Worm (Caenorhabditis elegans): ENCODE data around the gene C33G8.13.
"Not testable (repeated sequence)": the region's sequence is repeated elsewhere in the genome, so short reads cannot be mapped to it uniquely, and the experiment has no call there.

The C33G8.13 gene

DNA sequence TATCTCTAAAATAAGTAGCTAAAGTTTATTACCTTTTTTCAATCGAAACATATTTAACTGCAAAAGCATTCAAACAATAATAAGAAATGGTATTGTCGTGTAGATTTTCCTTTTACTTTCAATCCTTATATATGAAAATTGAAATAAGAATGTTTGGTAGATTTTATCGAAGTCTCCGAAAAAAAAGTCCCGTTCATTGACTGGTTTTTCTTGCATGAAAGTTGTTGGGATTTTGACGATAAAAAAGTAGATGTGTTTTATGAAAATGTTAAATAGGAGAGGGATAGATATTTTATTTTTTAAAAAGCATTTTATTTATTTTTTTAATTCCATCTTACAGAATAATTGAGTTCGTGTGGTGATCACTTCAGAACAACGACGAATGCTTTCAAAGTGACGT lies at the start of gene C33G8.13:
Gene C33G8.13 (minus strand): TSS at position 101 of the 400 bp plus-strand sequence.
- TF ChIP-seq unc-62 (GFP tag; optimal IDR thresholded peaks at IDR 0.05), result no peak

DNA sequence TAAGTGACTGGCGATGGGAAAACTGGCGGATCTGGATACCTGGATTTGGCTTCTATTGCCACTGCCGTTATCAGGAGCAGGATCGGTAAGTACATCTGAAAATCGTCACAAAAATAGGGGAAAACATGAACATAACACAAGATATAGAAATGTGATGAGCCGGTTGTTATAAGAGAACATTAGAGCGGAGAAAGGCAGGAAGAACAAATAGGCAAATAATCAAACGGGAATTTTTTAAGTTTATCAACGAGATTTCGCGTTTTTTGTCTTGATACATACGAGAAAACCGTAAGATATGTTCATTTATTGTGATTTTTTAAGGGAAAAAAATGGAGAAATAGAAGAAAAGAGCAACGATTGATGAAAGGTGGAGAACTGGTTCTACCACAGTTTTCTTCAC lies 49.5 kb upstream of the C33G8.13 start, which contains the start of gene Y57E12AR.1:
Gene Y57E12AR.1 (minus strand): TSS at position 101 of the 400 bp plus-strand sequence.
- TF ChIP-seq unc-62 (GFP tag; optimal IDR thresholded peaks at IDR 0.05), result no peak

ce11 chrV:7062790-7063189 lies 47.0 kb upstream of the C33G8.13 start, which contains the start of gene tmem-258:
tmem-258 (plus strand) TSS chrV:7063174.
- not testable (repeated sequence) for TF ChIP-seq unc-62 (GFP tag; optimal IDR thresholded peaks at IDR 0.05)

ce11 chrV:7060396-7060795 lies 44.6 kb upstream of the C33G8.13 start, which contains the start of the genes Y57E12AL.6 and Y57E12AL.1:
Y57E12AL.6 (minus strand) TSS chrV:7060470.
Y57E12AL.1 (plus strand) TSS chrV:7060530.
- TF ChIP-seq unc-62 (GFP tag; optimal IDR thresholded peaks at IDR 0.05), result no peak

ce11 chrV:7059350-7059749 lies 43.6 kb upstream of the C33G8.13 start, which contains the start of gene mdt-6:
mdt-6 (minus strand) TSS chrV:7059624.
- no peak for TF ChIP-seq unc-62 (GFP tag; optimal IDR thresholded peaks at IDR 0.05)

DNA sequence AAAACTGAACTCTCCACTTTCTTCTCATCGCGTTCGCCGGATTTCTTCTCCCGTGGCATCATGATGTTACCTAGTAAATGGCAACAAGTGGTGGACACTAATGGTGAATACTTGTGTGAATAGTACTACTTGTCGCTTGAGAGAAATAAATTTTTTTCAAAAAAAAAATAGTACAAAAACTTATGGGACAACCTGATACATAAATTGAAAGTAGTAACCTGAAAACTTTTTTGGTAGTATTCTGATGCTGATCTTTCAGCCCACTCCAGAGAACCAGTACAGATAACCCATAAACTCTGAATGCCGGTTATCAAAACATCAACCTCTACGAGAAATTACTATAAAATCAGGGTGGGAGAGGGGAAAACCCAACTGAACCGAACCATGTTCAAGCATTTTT lies 42.0 kb upstream of the C33G8.13 start, which contains the start of gene Y57E12AL.2:
Gene Y57E12AL.2 (plus strand): TSS at position 301 of the 400 bp plus-strand sequence.
- not testable (repeated sequence) for TF ChIP-seq unc-62 (GFP tag; optimal IDR thresholded peaks at IDR 0.05)

ce11 chrV:7054598-7054997 lies 38.8 kb upstream of the C33G8.13 start, which contains the start of gene spig-8:
spig-8 (plus strand) TSS chrV:7054898.
- no peak for TF ChIP-seq unc-62 (GFP tag; optimal IDR thresholded peaks at IDR 0.05)

- no peak for TF ChIP-seq unc-62 (GFP tag; optimal IDR thresholded peaks at IDR 0.05)
Measured at ce11 chrV:7053100-7053499, 37.3 kb upstream of the C33G8.13 start, which contains the start of gene txt-17. txt-17 (minus strand) TSS chrV:7053200.

ce11 chrV:7051133-7051765 lies 35.5 kb upstream of the C33G8.13 start, which contains the start of the genes tofu-2 and spig-1:
tofu-2 (minus strand) TSS chrV:7051248.
spig-1 (plus strand) TSS chrV:7051715.
- no peak for TF ChIP-seq unc-62 (GFP tag; optimal IDR thresholded peaks at IDR 0.05)

DNA sequence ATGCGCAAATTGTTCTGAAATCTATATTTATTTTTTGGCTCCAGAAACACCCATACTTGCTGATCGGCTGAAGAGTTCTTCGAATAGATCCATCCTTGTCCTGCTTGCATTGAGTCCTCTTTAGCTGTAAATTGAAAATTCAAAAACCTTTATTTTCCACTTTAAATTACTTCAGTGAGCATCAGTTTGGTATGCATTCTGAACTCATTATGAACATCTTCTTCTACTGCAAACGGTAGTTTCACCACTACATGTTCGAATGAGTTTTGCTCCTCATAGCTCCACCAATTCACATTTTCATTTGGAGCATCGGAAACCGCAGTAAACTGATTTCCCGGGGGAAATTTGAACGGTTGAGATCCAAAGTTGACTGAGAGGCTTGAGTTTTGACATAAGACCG lies 34.4 kb upstream of the C33G8.13 start:
- TF ChIP-seq unc-62 (GFP tag; optimal IDR thresholded peaks at IDR 0.05), result no peak

DNA sequence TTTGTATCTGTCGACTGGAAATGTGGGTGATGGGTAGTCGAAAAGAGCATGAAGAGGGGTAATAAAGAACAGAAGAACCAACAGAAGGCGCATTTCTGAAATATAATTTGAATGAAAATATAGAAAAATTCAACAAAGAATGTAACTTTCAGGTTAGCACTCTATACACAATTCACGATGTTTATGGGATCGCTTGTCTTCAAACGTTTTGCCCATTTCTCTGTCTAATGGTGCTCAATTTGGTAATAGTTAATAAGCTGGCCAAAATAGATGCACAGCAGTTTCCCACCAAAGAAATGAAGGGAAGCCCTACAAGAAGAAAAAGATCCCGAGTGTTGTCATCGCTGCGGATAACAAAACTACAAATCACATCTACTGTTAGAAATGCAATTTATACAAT lies 31.7 kb upstream of the C33G8.13 start, which contains the start of gene F20A1.8:
Gene F20A1.8 (minus strand): TSS at position 101 of the 400 bp plus-strand sequence.
- no peak for TF ChIP-seq unc-62 (GFP tag; optimal IDR thresholded peaks at IDR 0.05)

- no peak for TF ChIP-seq unc-62 (GFP tag; optimal IDR thresholded peaks at IDR 0.05)
Measured at ce11 chrV:7046005-7046404, 30.2 kb upstream of the C33G8.13 start, which contains the start of gene F20A1.2. F20A1.2 (plus strand) TSS chrV:7046305.

DNA sequence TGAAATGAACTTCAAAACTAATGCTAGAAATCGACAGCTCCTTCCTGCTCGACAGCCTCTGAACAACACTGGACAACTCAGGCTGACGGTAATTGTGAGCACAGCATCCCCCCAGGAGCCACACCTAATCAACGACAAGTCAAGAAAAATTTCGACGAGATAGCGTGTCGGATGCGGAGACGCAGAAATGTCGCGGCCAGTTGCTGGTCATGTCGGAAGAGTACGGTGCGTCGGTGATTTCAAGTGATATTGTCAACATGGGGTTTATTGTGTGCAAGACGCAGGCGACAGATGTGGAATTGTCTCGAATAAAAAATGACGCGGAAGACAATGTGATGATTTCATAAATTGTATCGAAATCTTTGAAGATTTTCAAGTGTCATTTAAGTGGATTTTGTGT lies 20.7 kb upstream of the C33G8.13 start, which contains the start of gene twk-11:
Gene twk-11 (minus strand): TSS at position 101 of the 400 bp plus-strand sequence.
- TF ChIP-seq unc-62 (GFP tag; optimal IDR thresholded peaks at IDR 0.05), result no peak

DNA sequence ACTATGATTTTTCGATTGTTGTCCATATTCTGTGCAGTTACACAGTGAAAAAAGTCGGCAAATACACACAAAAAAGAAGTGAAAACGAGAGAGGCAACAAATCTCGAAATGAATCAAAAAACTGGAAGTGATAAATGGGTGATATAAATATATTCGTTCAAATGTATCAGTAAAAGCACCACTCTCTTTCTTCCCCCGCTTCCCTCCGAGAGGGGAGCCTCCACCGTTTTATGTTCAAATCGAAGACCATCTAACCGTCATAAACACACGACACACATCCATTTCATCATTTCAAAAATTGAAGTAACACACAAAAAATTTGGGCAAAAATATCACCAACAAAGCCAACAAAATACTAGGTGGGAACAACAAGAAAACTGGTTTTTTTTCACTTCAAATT lies 11.3 kb upstream of the C33G8.13 start, which contains the start of gene F20A1.6:
Gene F20A1.6 (minus strand): TSS at position 101 of the 400 bp plus-strand sequence.
- no peak for TF ChIP-seq unc-62 (GFP tag; optimal IDR thresholded peaks at IDR 0.05)

ce11 chrV:7022981-7023380 lies 7.2 kb upstream of the C33G8.13 start:
- no peak for TF ChIP-seq unc-62 (GFP tag; optimal IDR thresholded peaks at IDR 0.05)

DNA sequence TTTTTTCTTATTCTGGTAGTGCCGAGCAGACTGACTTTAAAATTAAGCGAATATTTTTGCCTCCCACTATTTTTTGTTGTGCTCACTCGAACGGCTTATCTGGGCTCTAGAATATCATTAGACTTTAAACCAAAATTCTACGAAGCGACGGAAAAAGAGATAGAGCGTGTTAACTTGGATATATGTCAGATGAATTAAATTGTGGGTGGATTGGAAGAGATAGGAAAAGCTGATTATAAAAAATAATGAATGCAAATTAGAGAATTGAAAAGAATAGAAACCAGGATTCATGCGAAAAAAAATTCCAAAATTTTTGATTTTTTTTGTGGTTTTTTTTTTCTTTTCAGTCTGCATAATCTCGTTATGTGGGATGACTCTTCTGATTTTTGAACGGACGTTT lies 6.0 kb upstream of the C33G8.13 start, which contains the start of gene F20A1.4:
Gene F20A1.4 (minus strand): TSS at position 101 of the 400 bp plus-strand sequence.
- no peak for TF ChIP-seq unc-62 (GFP tag; optimal IDR thresholded peaks at IDR 0.05)

- TF ChIP-seq unc-62 (GFP tag; optimal IDR thresholded peaks at IDR 0.05), result no peak
Measured at ce11 chrV:7017059-7017458, 1.3 kb upstream of the C33G8.13 start, which contains the start of gene srsx-32. srsx-32 (plus strand) TSS chrV:7017359.

Data from whole organism, dauer.